Worm (Caenorhabditis elegans): Measurements from ENCODE around the gene aakb-2.
A peak's percentile ranks its signal among the peaks of the same experiment; 100 is the strongest.

aakb-2 gene

DNA sequence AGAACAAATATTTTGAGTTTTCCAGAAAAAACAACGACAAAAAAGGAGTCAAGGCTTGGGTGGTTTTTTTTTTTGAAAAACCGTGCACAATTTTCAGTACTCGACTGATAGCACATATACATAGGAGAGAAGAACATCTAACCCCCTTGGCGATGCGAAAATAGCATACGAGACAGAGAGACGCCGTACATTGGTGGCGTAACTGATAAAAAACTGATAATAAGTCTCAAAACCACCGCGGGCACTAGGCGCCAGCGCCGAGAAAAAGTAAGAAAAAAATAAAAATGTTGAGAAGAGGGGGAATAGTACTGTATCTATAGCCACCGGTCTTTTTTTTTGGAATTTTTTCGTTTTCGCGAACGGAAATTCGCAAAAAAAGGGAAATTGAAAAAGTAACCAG is 41.4 kb upstream of the aakb-2 start:
- TF ChIP-seq nhr-28 (tag; optimal IDR thresholded peaks at IDR 0.05) (no peak), elt-2 (tag; optimal IDR thresholded peaks at IDR 0.05) (peak; percentile 89), nhr-67 (tag; optimal IDR thresholded peaks at IDR 0.05) (no peak), pha-4 (tag; optimal IDR thresholded peaks at IDR 0.05) (peak; percentile 12), pqm-1 (tag; optimal IDR thresholded peaks at IDR 0.05) (peak; percentile 54)

DNA sequence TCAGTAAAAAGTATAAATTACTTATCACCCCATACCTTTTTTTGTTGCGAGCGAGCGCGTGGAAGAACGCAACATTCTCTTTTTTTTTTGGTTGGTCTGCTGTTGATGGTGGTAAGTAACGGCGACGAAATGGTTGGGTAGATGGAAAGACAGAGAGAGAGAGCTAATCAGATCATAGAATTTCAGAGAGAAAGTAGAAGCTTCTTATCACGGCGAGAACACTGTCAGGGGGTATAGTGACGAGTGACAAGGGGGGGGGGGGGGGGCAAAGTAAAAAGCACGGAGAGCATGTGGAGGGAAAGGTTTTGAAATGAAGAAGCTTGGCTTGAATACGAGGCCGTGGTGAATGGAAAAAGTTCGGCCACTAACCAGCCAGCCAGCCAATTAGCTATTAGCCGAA is 39.6 kb upstream of the aakb-2 start:
- TF ChIP-seq pha-4 (tag; optimal IDR thresholded peaks at IDR 0.05): peak; percentile 4
- TF ChIP-seq ceh-9 (tag; optimal IDR thresholded peaks at IDR 0.05): no peak
- TF ChIP-seq nhr-11 (tag; optimal IDR thresholded peaks at IDR 0.05): no peak
- TF ChIP-seq skn-1 (tag; optimal IDR thresholded peaks at IDR 0.05): no peak
- no peak for TF ChIP-seq R02D3.7 (tag; optimal IDR thresholded peaks at IDR 0.05)
- TF ChIP-seq nfya-1 (tag; optimal IDR thresholded peaks at IDR 0.05; ENCODE audit: insufficient read depth): peak; percentile 0
- no peak for TF ChIP-seq nhr-77 (tag; optimal IDR thresholded peaks at IDR 0.05)
- TF ChIP-seq hmg-11 (tag; optimal IDR thresholded peaks at IDR 0.05): no peak
- TF ChIP-seq jun-1 (tag; optimal IDR thresholded peaks at IDR 0.05): no peak
- TF ChIP-seq nhr-67 (tag; optimal IDR thresholded peaks at IDR 0.05): no peak
- no peak for TF ChIP-seq fkh-10 (GFP tag; optimal IDR thresholded peaks at IDR 0.05)
- TF ChIP-seq elt-2 (tag; optimal IDR thresholded peaks at IDR 0.05): peak; percentile 89
- TF ChIP-seq pqm-1 (tag; optimal IDR thresholded peaks at IDR 0.05): peak; percentile 76

- TF ChIP-seq nfya-1 (tag; optimal IDR thresholded peaks at IDR 0.05; ENCODE audit: insufficient read depth) (peak; percentile 61), tbx-2 (tag; optimal IDR thresholded peaks at IDR 0.05) (no peak), lin-39 (tag; optimal IDR thresholded peaks at IDR 0.05) (peak; percentile 54), elt-1 (tag; optimal IDR thresholded peaks at IDR 0.05) (no peak), egl-5 (tag; optimal IDR thresholded peaks at IDR 0.05) (peak; percentile 75), hmg-11 (tag; optimal IDR thresholded peaks at IDR 0.05) (peak; percentile 59)
Measured at ce11 chrIII:11200879-11201518, 35.9 kb upstream of the aakb-2 start.

DNA sequence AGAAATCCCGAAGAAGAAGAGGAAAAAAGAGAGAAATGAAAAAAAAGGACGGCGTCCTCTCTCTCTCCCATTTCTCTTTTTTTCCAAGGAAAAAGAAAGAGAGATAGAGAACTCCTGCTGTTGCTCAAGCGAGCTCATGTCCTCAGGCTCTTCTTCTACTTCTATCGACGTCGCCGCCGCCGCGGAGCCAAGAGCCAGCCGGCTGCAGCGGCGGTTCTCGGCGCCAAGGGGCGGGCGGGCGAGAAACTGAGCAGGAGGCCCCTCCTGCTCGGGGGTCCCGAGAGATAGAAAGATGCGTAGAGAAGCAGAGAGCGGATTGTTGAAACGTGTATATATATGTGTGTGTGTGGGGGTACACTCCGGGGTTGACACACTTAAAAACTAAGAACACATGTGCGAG is 34.0 kb upstream of the aakb-2 start:
- TF ChIP-seq nhr-11 (tag; optimal IDR thresholded peaks at IDR 0.05) (no peak), ZK546.5 (tag; optimal IDR thresholded peaks at IDR 0.05) (no peak), jun-1 (tag; optimal IDR thresholded peaks at IDR 0.05) (no peak), daf-12 (tag; optimal IDR thresholded peaks at IDR 0.05) (no peak), hmg-11 (tag; optimal IDR thresholded peaks at IDR 0.05) (peak; percentile 49), skn-1 (tag; optimal IDR thresholded peaks at IDR 0.05) (peak; percentile 11), lin-39 (tag; optimal IDR thresholded peaks at IDR 0.05) (peak; percentile 93), R02D3.7 (tag; optimal IDR thresholded peaks at IDR 0.05) (no peak), zag-1 (tag; optimal IDR thresholded peaks at IDR 0.05) (no peak), snpc-4 (tag; optimal IDR thresholded peaks at IDR 0.05) (peak; percentile 13), ceh-82 (tag; optimal IDR thresholded peaks at IDR 0.05) (no peak), ceh-9 (tag; optimal IDR thresholded peaks at IDR 0.05) (no peak), egl-27 (tag; optimal IDR thresholded peaks at IDR 0.05) (no peak), nhr-12 (tag; optimal IDR thresholded peaks at IDR 0.05) (no peak), nhr-23 (tag; optimal IDR thresholded peaks at IDR 0.05) (no peak), elt-2 (tag; optimal IDR thresholded peaks at IDR 0.05) (no peak), pha-4 (tag; optimal IDR thresholded peaks at IDR 0.05) (no peak), ama-1 (optimal IDR thresholded peaks at IDR 0.05) (no peak), tbx-2 (tag; optimal IDR thresholded peaks at IDR 0.05) (peak; percentile 12), ztf-11 (tag; optimal IDR thresholded peaks at IDR 0.05) (no peak), elt-3 (tag; optimal IDR thresholded peaks at IDR 0.05) (no peak), unc-62 (GFP tag; optimal IDR thresholded peaks at IDR 0.05) (no peak), nhr-28 (tag; optimal IDR thresholded peaks at IDR 0.05) (no peak), nfya-1 (tag; optimal IDR thresholded peaks at IDR 0.05; ENCODE audit: insufficient read depth) (peak; percentile 83), fos-1 (tag; optimal IDR thresholded peaks at IDR 0.05) (no peak), fkh-10 (GFP tag; optimal IDR thresholded peaks at IDR 0.05) (peak; percentile 13), unc-39 (tag; optimal IDR thresholded peaks at IDR 0.05) (no peak), ceh-16 (tag; optimal IDR thresholded peaks at IDR 0.05) (no peak), lin-15B (tag; optimal IDR thresholded peaks at IDR 0.05) (peak; percentile 15), nhr-237 (tag; optimal IDR thresholded peaks at IDR 0.05) (no peak), lsy-12 (tag; optimal IDR thresholded peaks at IDR 0.05) (no peak), mdl-1 (tag; optimal IDR thresholded peaks at IDR 0.05) (no peak)
